In the genomic region with DNA sequence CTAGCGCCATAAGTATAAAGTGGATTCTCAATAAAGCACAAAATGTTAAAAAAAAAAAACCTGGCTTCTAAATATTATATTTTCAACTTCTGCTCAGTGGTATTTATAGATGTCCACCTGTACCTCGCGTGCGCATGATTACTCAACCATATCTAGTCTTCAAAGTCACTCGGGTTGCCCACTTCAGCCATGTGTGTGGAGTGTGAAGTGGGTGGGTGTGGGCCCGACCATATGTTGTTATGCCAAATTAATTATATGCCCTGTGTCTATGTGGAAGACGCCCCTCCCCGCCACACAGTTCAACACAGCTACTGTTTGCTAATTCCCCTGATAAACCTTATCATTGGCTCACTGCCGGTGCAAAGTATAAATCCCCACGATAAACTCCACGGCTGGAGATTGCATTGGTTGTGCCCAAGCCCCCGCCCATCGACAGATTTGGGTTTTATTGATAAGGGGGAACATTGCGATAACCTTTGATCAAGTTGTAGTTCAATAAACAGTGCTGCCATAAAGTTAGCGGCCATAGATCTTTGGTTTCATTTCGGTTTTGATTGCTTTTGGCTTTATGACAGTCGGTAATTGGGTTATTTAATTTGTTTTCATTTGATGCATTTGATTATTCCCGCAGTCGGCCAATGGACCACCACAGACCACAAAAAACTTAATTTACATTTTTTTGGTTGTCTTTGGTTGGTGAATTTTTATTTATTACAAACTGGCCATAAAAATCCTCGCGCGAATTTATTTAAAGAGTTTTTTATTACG, we compare ENCODE assay signal across 2 fruit fly cellular contexts.
TF ChIP-seq lines count a peak whose summit lies in the region.

No protein-coding gene starts in this region.

TF ChIP-seq in whole organism, embryonic, 481 proteins besides CTCF, POLR2A, EP300 and RAD21 (continued from another document and continues in another):
- peak; percentile 50 for TF ChIP-seq Fer1 (GFP tag; optimal IDR thresholded peaks at IDR 0.05; lab: Kevin White, UChicago)
- TF ChIP-seq CG14860 (GFP tag; IDR thresholded peaks at IDR 0.05; lab: Robert Waterston, UW; ENCODE audit: partially characterized antibody), result no peak
- TF ChIP-seq CG4424 (GFP tag; optimal IDR thresholded peaks at IDR 0.05; lab: Kevin White, UChicago), result no peak
- TF ChIP-seq Doc2 (GFP tag; IDR thresholded peaks at IDR 0.05; lab: Robert Waterston, UW), result no peak
- no peak for TF ChIP-seq chn (GFP tag; optimal IDR thresholded peaks at IDR 0.05; lab: Kevin White, UChicago)
- peak; percentile 34 for TF ChIP-seq twi (tag; optimal IDR thresholded peaks at IDR 0.05; lab: Kevin White, UChicago)
- TF ChIP-seq CG1792 (GFP tag; optimal IDR thresholded peaks at IDR 0.05; lab: Kevin White, UChicago), result no peak
- no peak for TF ChIP-seq Adf1 (GFP tag; IDR thresholded peaks at IDR 0.05; lab: Robert Waterston, UW)
- no peak for TF ChIP-seq emc (GFP tag; optimal IDR thresholded peaks at IDR 0.05; lab: Kevin White, UChicago)
- no peak for TF ChIP-seq Atf3 (GFP tag; optimal IDR thresholded peaks at IDR 0.05; lab: Kevin White, UChicago)
- no peak for TF ChIP-seq salm (tag; optimal IDR thresholded peaks at IDR 0.05; lab: Kevin White, UChicago)
- TF ChIP-seq CG15696 (tag; optimal IDR thresholded peaks at IDR 0.05; lab: Kevin White, UChicago), result no peak
- no peak for TF ChIP-seq NfI (GFP tag; optimal IDR thresholded peaks at IDR 0.05; lab: Kevin White, UChicago)
- TF ChIP-seq CG12942 (GFP tag; optimal IDR thresholded peaks at IDR 0.05; lab: Kevin White, UChicago), result no peak
- TF ChIP-seq ewg (GFP tag; optimal IDR thresholded peaks at IDR 0.05; lab: Kevin White, UChicago), result no peak
- TF ChIP-seq CG34422 (GFP tag; IDR thresholded peaks at IDR 0.05; lab: Robert Waterston, UW), result no peak
- peak; percentile 89 for TF ChIP-seq exex (tag; optimal IDR thresholded peaks at IDR 0.05; lab: Kevin White, UChicago)
- no peak for TF ChIP-seq CG18262 (tag; optimal IDR thresholded peaks at IDR 0.05; lab: Kevin White, UChicago)
- no peak for TF ChIP-seq tup (GFP tag; optimal IDR thresholded peaks at IDR 0.05; lab: Kevin White, UChicago)
- TF ChIP-seq CG31365 (tag; optimal IDR thresholded peaks at IDR 0.05; lab: Kevin White, UChicago), result no peak
- TF ChIP-seq toy (GFP tag; IDR thresholded peaks at IDR 0.05; lab: Robert Waterston, UW), result no peak
- peak; percentile 17 for TF ChIP-seq odd (GFP tag; optimal IDR thresholded peaks at IDR 0.05; lab: Kevin White, UChicago)
- TF ChIP-seq Dp (GFP tag; optimal IDR thresholded peaks at IDR 0.05; lab: Kevin White, UChicago), result no peak
- TF ChIP-seq CG10321 (GFP tag; IDR thresholded peaks at IDR 0.05; lab: Robert Waterston, UW), result no peak
- TF ChIP-seq CG9215 (GFP tag; IDR thresholded peaks at IDR 0.05; lab: Robert Waterston, UW), result no peak
- TF ChIP-seq dmrt11E (tag; optimal IDR thresholded peaks at IDR 0.05; lab: Kevin White, UChicago), result no peak
- TF ChIP-seq CrebB (tag; optimal IDR thresholded peaks at IDR 0.05; lab: Kevin White, UChicago), result no peak
- TF ChIP-seq HLH4C (GFP tag; IDR thresholded peaks at IDR 0.05; lab: Robert Waterston, UW; ENCODE audit: partially characterized antibody), result no peak
- peak; percentile 67 for TF ChIP-seq grau (tag; optimal IDR thresholded peaks at IDR 0.05; lab: Kevin White, UChicago)
- TF ChIP-seq wek (GFP tag; optimal IDR thresholded peaks at IDR 0.05; lab: Kevin White, UChicago), result peak; percentile 12
- peak; percentile 72 for TF ChIP-seq sens (GFP tag; lab: Kevin White, UChicago)
- TF ChIP-seq CG7839 (tag; optimal IDR thresholded peaks at IDR 0.05; lab: Kevin White, UChicago), result peak; percentile 12
- TF ChIP-seq CG13894 (tag; optimal IDR thresholded peaks at IDR 0.05; lab: Kevin White, UChicago), result no peak
- no peak for TF ChIP-seq CG42726 (GFP tag; IDR thresholded peaks at IDR 0.05; lab: Robert Waterston, UW; ENCODE audit: partially characterized antibody)
- no peak for TF ChIP-seq CG14710 (tag; optimal IDR thresholded peaks at IDR 0.05; lab: Kevin White, UChicago)
- TF ChIP-seq CG6791 (GFP tag; IDR thresholded peaks at IDR 0.05; lab: Robert Waterston, UW; ENCODE audit: partially characterized antibody), result no peak
- no peak for TF ChIP-seq zen2 (GFP tag; IDR thresholded peaks at IDR 0.05; lab: Robert Waterston, UW; ENCODE audit: partially characterized antibody)
- peak in 1 of 2 experiments; percentile 9 for TF ChIP-seq Hr51 (GFP tag; optimal IDR thresholded peaks at IDR 0.05; lab: Kevin White, UChicago)
- TF ChIP-seq CG7987 (GFP tag; optimal IDR thresholded peaks at IDR 0.05; lab: Kevin White, UChicago), result peak; percentile 13
- TF ChIP-seq CG9932 (GFP tag; IDR thresholded peaks at IDR 0.05; lab: Robert Waterston, UW), result no peak
- TF ChIP-seq Gug (GFP tag; IDR thresholded peaks at IDR 0.05; lab: Robert Waterston, UW), result no peak
- TF ChIP-seq CG11456 (GFP tag; IDR thresholded peaks at IDR 0.05; lab: Robert Waterston, UW), result no peak
- TF ChIP-seq NFAT (GFP tag; IDR thresholded peaks at IDR 0.05; lab: Robert Waterston, UW), result no peak
- TF ChIP-seq Rfx (GFP tag; IDR thresholded peaks at IDR 0.05; lab: Robert Waterston, UW), result 0 out of 2 replicates have a peak, but pooled peaks have one; percentile 10
- TF ChIP-seq eyg (GFP tag; optimal IDR thresholded peaks at IDR 0.05; lab: Kevin White, UChicago), result no peak
- TF ChIP-seq Abd-B (GFP tag; optimal IDR thresholded peaks at IDR 0.05; lab: Kevin White, UChicago), result no peak
- TF ChIP-seq abd-A (tag; optimal IDR thresholded peaks at IDR 0.05; lab: Kevin White, UChicago), result no peak
- peak; percentile 77; the same call in 1 of the 4 replicates for TF ChIP-seq chinmo (GFP tag; IDR thresholded peaks at IDR 0.05; lab: Robert Waterston, UW; ENCODE audit: partially characterized antibody)
- no peak for TF ChIP-seq Sry-β (GFP tag; optimal IDR thresholded peaks at IDR 0.05; lab: Kevin White, UChicago)
- TF ChIP-seq CG31224 (GFP tag; IDR thresholded peaks at IDR 0.05; lab: Robert Waterston, UW), result 0 out of 2 replicates have a peak, but pooled peaks have one; percentile 17
- no peak for TF ChIP-seq CG8924 (tag; optimal IDR thresholded peaks at IDR 0.05; lab: Kevin White, UChicago)
- TF ChIP-seq CG2120 (GFP tag; optimal IDR thresholded peaks at IDR 0.05; lab: Kevin White, UChicago), result no peak
- TF ChIP-seq grn (GFP tag; optimal IDR thresholded peaks at IDR 0.05; lab: Kevin White, UChicago), result peak; percentile 85
- TF ChIP-seq CG8290 (GFP tag; optimal IDR thresholded peaks at IDR 0.05; lab: Kevin White, UChicago), result no peak
- peak in 1 of 2 experiments; percentile 22 for TF ChIP-seq CG8290 (tag; optimal IDR thresholded peaks at IDR 0.05; lab: Kevin White, UChicago)
- TF ChIP-seq MESR4 (GFP tag; optimal IDR thresholded peaks at IDR 0.05; lab: Kevin White, UChicago), result no peak
- no peak for TF ChIP-seq Dref (GFP tag; IDR thresholded peaks at IDR 0.05; lab: Robert Waterston, UW)
- TF ChIP-seq CG4360 (GFP tag; IDR thresholded peaks at IDR 0.05; lab: Robert Waterston, UW), result no peak
- no peak for TF ChIP-seq CkIIα-i1 (GFP tag; IDR thresholded peaks at IDR 0.05; lab: Robert Waterston, UW)
- TF ChIP-seq CG3065 (GFP tag; optimal IDR thresholded peaks at IDR 0.05; lab: Kevin White, UChicago), result no peak
- no peak for TF ChIP-seq insv (GFP tag; optimal IDR thresholded peaks at IDR 0.05; lab: Kevin White, UChicago)
- TF ChIP-seq CG13775 (GFP tag; optimal IDR thresholded peaks at IDR 0.05; lab: Kevin White, UChicago), result no peak
- TF ChIP-seq CG12391 (tag; optimal IDR thresholded peaks at IDR 0.05; lab: Kevin White, UChicago), result no peak

TF ChIP-seq in whole organism, prepupa, 60 proteins besides CTCF, POLR2A, EP300 and RAD21 (continued from another document):
- TF ChIP-seq spab (GFP tag; optimal IDR thresholded peaks at IDR 0.05; lab: Kevin White, UChicago) (no peak), fkh (GFP tag; optimal IDR thresholded peaks at IDR 0.05; lab: Kevin White, UChicago) (peak; percentile 20), ss (GFP tag; optimal IDR thresholded peaks at IDR 0.05; lab: Kevin White, UChicago) (peak in 1 of 2 experiments; percentile 18), Blimp-1 (GFP tag; optimal IDR thresholded peaks at IDR 0.05; lab: Kevin White, UChicago) (no peak), svp (GFP tag; lab: Kevin White, UChicago) (peak; percentile 99), CG15336 (GFP tag; IDR thresholded peaks at IDR 0.05; lab: Robert Waterston, UW) (no peak), Ets96B (tag; optimal IDR thresholded peaks at IDR 0.05; lab: Kevin White, UChicago) (no peak), Smox (GFP tag; optimal IDR thresholded peaks at IDR 0.05; lab: Kevin White, UChicago) (no peak), dac (GFP tag; optimal IDR thresholded peaks at IDR 0.05; lab: Kevin White, UChicago) (no peak), salr (GFP tag; optimal IDR thresholded peaks at IDR 0.05; lab: Kevin White, UChicago) (no peak), vri (GFP tag; optimal IDR thresholded peaks at IDR 0.05; lab: Kevin White, UChicago) (peak; percentile 50), Ets21C (GFP tag; optimal IDR thresholded peaks at IDR 0.05; lab: Kevin White, UChicago) (no peak), CG6276 (GFP tag; optimal IDR thresholded peaks at IDR 0.05; lab: Kevin White, UChicago) (no peak), CG10631 (GFP tag; optimal IDR thresholded peaks at IDR 0.05; lab: Kevin White, UChicago) (no peak), cyc (GFP tag; optimal IDR thresholded peaks at IDR 0.05; lab: Kevin White, UChicago) (no peak), CG8632 (GFP tag; optimal IDR thresholded peaks at IDR 0.05; lab: Kevin White, UChicago) (no peak)
